Worm (Caenorhabditis elegans) whole organism, young adult: Measurements from ENCODE around the gene atp-5.

ENCODE experiments used
- B0035.1 ChIP-seq: sonication (generic microtip); optimal IDR thresholded peaks from 2 replicates; lab custom pipeline; 2016; ENCODE audit warnings: missing genetic modification characterization, mild to moderate bottlenecking, missing compliant biosample characterization, missing genotype, missing genetic modification reagents
- B0261.1 ChIP-seq: sonication (generic microtip); optimal IDR thresholded peaks from 2 replicates; lab custom pipeline; 2016; ENCODE audit warnings: mild to moderate bottlenecking, missing genetic modification characterization, moderate library complexity, missing compliant biosample characterization
- F22D6.2 ChIP-seq: sonication (generic microtip); optimal IDR thresholded peaks from 2 replicates; lab custom pipeline; 2016; ENCODE audit warnings: mild to moderate bottlenecking, missing genetic modification characterization, missing compliant biosample characterization
- F33H1.4 ChIP-seq: fragments of 200-800 bp; sonication (Bioruptor generic); IDR thresholded peaks from 2 replicates; pipeline ENCODE4 v1.3.6; 2022; ENCODE audit warnings: missing genetic modification reagents, missing genetic modification characterization, missing compliant biosample characterization
- F49E8.2 ChIP-seq: sonication (generic microtip); optimal IDR thresholded peaks from 3 replicates; lab custom pipeline; 2017; ENCODE audit warnings: missing genetic modification characterization, mild to moderate bottlenecking, missing compliant biosample characterization, antibody characterized with exemption, moderate library complexity; ENCODE audit not compliant: insufficient read depth
- F55B11.4 ChIP-seq: sonication (generic microtip); optimal IDR thresholded peaks from 2 replicates; lab custom pipeline; 2016; ENCODE audit warnings: missing compliant biosample characterization, missing genetic modification characterization, borderline replicate concordance; ENCODE audit not compliant: insufficient read depth
- F57C9.4 ChIP-seq: sonication (generic microtip); optimal IDR thresholded peaks from 2 replicates; lab custom pipeline; 2017; ENCODE audit warnings: mild to moderate bottlenecking, missing genetic modification characterization, missing compliant biosample characterization
- K11D2.4 ChIP-seq: fragments of 200-800 bp; sonication (Bioruptor generic); IDR thresholded peaks from 2 replicates; pipeline ENCODE4 v1.3.6; 2022; ENCODE audit warnings: missing genetic modification reagents, missing genetic modification characterization, missing compliant biosample characterization
- Y53F4B.3 ChIP-seq: fragments of 200-800 bp; sonication (Bioruptor generic); IDR thresholded peaks from 2 replicates; pipeline ENCODE4 v1.3.6; 2022; ENCODE audit warnings: missing genetic modification reagents, missing genetic modification characterization, missing compliant biosample characterization
- akir-1 ChIP-seq: fragments of 200-800 bp; sonication (Bioruptor generic); optimal IDR thresholded peaks from 2 replicates; lab custom pipeline; 2018; ENCODE audit warnings: mild to moderate bottlenecking, missing genetic modification characterization, moderate library complexity, missing compliant biosample characterization
- attf-5 ChIP-seq: fragments of 200-800 bp; sonication (Bioruptor generic); optimal IDR thresholded peaks from 2 replicates; lab custom pipeline; 2018; ENCODE audit warnings: mild to moderate bottlenecking, missing genetic modification characterization, missing compliant biosample characterization
- bed-1 ChIP-seq: fragments of 200-800 bp; sonication (Bioruptor generic); IDR thresholded peaks from 2 replicates; pipeline ENCODE4 v1.3.6; 2022; ENCODE audit warnings: missing genetic modification reagents, missing genetic modification characterization, missing compliant biosample characterization
- ceh-58 ChIP-seq: fragments of 200-800 bp; sonication (Bioruptor generic); IDR thresholded peaks from 2 replicates; pipeline ENCODE4 v1.3.6; 2022; ENCODE audit warnings: missing genetic modification characterization, missing compliant biosample characterization
- ceh-79 ChIP-seq: sonication (generic microtip); optimal IDR thresholded peaks from 2 replicates; lab custom pipeline; 2017; ENCODE audit warnings: mild to moderate bottlenecking, missing genetic modification characterization, missing compliant biosample characterization
- chd-7 ChIP-seq: sonication (generic microtip); optimal IDR thresholded peaks from 2 replicates; lab custom pipeline; 2016; ENCODE audit warnings: mild to moderate bottlenecking, missing genetic modification characterization, moderate library complexity, missing compliant biosample characterization
- die-1 ChIP-seq: sonication (generic microtip); optimal IDR thresholded peaks from 2 replicates; lab custom pipeline; 2016; ENCODE audit warnings: missing genotype, mild to moderate bottlenecking, missing genetic modification characterization, missing compliant biosample characterization
- dpl-1 ChIP-seq: fragments of 150-350 bp; optimal IDR thresholded peaks from 2 replicates; lab custom pipeline; 2014; ENCODE audit warnings: missing biosample characterization, missing genetic modification reagents, missing genetic modification characterization
- efl-1 ChIP-seq: fragments of 150-350 bp; optimal IDR thresholded peaks from 2 replicates; lab custom pipeline; 2014; ENCODE audit warnings: missing biosample characterization, missing genetic modification reagents, missing genetic modification characterization
- hmg-20 ChIP-seq: fragments of 200-800 bp; sonication (Bioruptor generic); IDR thresholded peaks from 2 replicates; pipeline ENCODE4 v1.3.6; 2022; ENCODE audit warnings: missing genetic modification reagents, missing genetic modification characterization, missing compliant biosample characterization
- hrde-1 ChIP-seq: sonication (generic microtip); optimal IDR thresholded peaks from 2 replicates; lab custom pipeline; 2016; ENCODE audit warnings: missing genetic modification characterization, mild to moderate bottlenecking, missing compliant biosample characterization, moderate library complexity, missing genotype, missing genetic modification reagents, borderline replicate concordance
- lag-1 ChIP-seq: fragments of 200-800 bp; sonication (Bioruptor generic); IDR thresholded peaks from 2 replicates; pipeline ENCODE4 v1.3.6; 2022; ENCODE audit warnings: missing genetic modification reagents, missing genetic modification characterization, missing compliant biosample characterization
- lin-26 ChIP-seq: fragments of 200-800 bp; sonication (Bioruptor generic); IDR thresholded peaks from 2 replicates; pipeline ENCODE4 v1.3.6; 2022; ENCODE audit warnings: missing genetic modification reagents, missing genetic modification characterization, missing compliant biosample characterization
- lin-35 ChIP-seq, 3 experiments: fragments of 150-350 bp in 2 of 3; sonication (generic microtip) in 1 of 3; optimal IDR thresholded peaks; 2 replicates each; lab custom pipeline; 2014 to 2018; ENCODE audit warnings: missing biosample characterization in 3 of 3, missing genetic modification characterization in 3 of 3, missing genetic modification reagents in 3 of 3
- lin-40 ChIP-seq: sonication (generic microtip); optimal IDR thresholded peaks from 2 replicates; lab custom pipeline; 2016; ENCODE audit warnings: missing genetic modification characterization, mild to moderate bottlenecking, missing compliant biosample characterization, missing genotype, missing genetic modification reagents
- lir-1 ChIP-seq: fragments of 200-800 bp; sonication (Bioruptor generic); conservative IDR thresholded peaks from 2 replicates; pipeline ENCODE4 v1.3.6; 2022; ENCODE audit warnings: missing genetic modification reagents, missing genetic modification characterization, missing compliant biosample characterization
- lsl-1 ChIP-seq: fragments of 200-800 bp; sonication (Bioruptor generic); optimal IDR thresholded peaks from 2 replicates; lab custom pipeline; 2018; ENCODE audit warnings: mild to moderate bottlenecking, missing genetic modification characterization, moderate library complexity, missing compliant biosample characterization
- lsy-27 ChIP-seq: sonication (generic microtip); optimal IDR thresholded peaks from 2 replicates; lab custom pipeline; 2017; ENCODE audit warnings: missing genetic modification characterization, mild to moderate bottlenecking, missing compliant biosample characterization, antibody characterized with exemption, missing genotype, borderline replicate concordance; ENCODE audit not compliant: insufficient read depth
- madf-6 ChIP-seq: fragments of 200-800 bp; sonication (Bioruptor generic); IDR thresholded peaks from 2 replicates; pipeline ENCODE4 v1.3.6; 2022; ENCODE audit warnings: missing genetic modification reagents, missing genetic modification characterization, missing compliant biosample characterization
- mxl-1 ChIP-seq: sonication (generic microtip); optimal IDR thresholded peaks from 2 replicates; lab custom pipeline; 2016; ENCODE audit warnings: missing genetic modification characterization, missing compliant biosample characterization
- nfya-1 ChIP-seq: sonication (generic microtip); optimal IDR thresholded peaks from 2 replicates; lab custom pipeline; 2017; ENCODE audit warnings: antibody characterized with exemption, missing compliant biosample characterization, missing genetic modification characterization, borderline replicate concordance; ENCODE audit not compliant: insufficient read depth
- nhr-120 ChIP-seq: fragments of 200-800 bp; sonication (Bioruptor generic); IDR thresholded peaks from 2 replicates; pipeline ENCODE4 v1.3.6; 2022; ENCODE audit warnings: missing genetic modification characterization, missing compliant biosample characterization
- rcor-1 ChIP-seq: fragments of 200-800 bp; sonication (Bioruptor generic); IDR thresholded peaks from 2 replicates; pipeline ENCODE4 v1.3.6; 2022; ENCODE audit warnings: missing genetic modification reagents, missing genetic modification characterization, missing compliant biosample characterization
- rec-8 ChIP-seq, 2 experiments: sonication (generic microtip); optimal IDR thresholded peaks; 2 replicates each; lab custom pipeline; 2016; ENCODE audit warnings: mild to moderate bottlenecking in 2 of 2, missing genetic modification characterization in 2 of 2, missing genetic modification reagents in 2 of 2, missing genotype in 2 of 2, missing biosample characterization in 1 of 2, missing compliant biosample characterization in 1 of 2, moderate library complexity in 1 of 2
- snpc-1.1 ChIP-seq: sonication (generic microtip); optimal IDR thresholded peaks from 2 replicates; lab custom pipeline; 2017; ENCODE audit warnings: missing genetic modification characterization, mild to moderate bottlenecking, missing compliant biosample characterization, antibody characterized with exemption, moderate library complexity, missing genotype, missing genetic modification reagents; ENCODE audit not compliant: insufficient read depth
- ztf-6 ChIP-seq: fragments of 200-800 bp; sonication (Bioruptor generic); IDR thresholded peaks from 2 replicates; pipeline ENCODE4 v1.3.6; 2022; ENCODE audit warnings: missing genetic modification reagents, missing genetic modification characterization, missing compliant biosample characterization

The atp-5 gene

DNA sequence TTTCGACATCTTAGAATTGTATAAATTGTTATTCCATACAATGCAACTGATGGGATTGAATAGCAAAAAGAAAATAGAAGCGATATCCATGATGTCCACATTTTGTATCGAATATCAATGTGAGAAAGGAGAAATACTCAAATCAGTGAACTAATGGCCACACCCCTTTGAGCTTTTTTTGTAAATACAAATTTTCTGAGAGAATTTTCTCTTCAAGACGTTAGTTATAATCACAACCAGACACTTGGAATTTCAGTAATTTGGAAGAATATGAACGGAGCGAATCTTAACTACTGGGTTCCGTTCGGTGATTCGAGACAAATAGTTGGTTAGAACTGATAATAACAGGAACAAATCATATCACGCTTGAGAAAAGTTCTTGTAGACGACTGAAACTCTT lies 38.1 kb upstream of the atp-5 start, which contains the start of gene srg-41 (continued):
- no peak for TF ChIP-seq F55B11.4 (tag; lab: Kevin White, UChicago)

DNA sequence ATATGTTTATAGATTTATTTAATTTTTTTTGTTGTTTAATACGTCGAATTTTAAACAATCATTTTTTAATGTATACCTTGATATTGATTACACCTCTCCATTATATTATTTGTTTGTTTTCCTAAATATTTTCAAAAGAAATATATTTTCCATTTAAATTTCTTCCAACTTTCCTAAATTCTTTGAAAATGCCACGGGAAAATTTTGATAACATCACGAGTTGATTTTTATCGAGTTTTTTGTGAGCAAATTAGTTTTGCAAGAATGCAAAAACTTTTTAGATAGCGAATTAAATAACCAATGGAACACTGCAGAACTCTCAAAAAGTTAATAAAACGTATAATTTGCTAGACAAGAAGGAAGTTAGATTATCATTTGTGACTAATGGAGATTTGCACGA lies 34.3 kb upstream of the atp-5 start, which contains the start of gene srg-42:
TSS of gene srg-42 (minus strand) at position 101 of the 400 bp plus-strand sequence.
- TF ChIP-seq rcor-1, result no peak
- TF ChIP-seq lin-26, result no peak
- no peak for TF ChIP-seq efl-1 (GFP tag; lab: Kevin White, UChicago)
- TF ChIP-seq Y53F4B.3 (GFP tag; lab: Robert Waterston, UW), result no peak
- no peak for TF ChIP-seq hrde-1 (tag; lab: Kevin White, UChicago)
- TF ChIP-seq ceh-79, result no peak
- TF ChIP-seq F22D6.2 (tag; lab: Kevin White, UChicago), result no peak
- no peak for TF ChIP-seq nfya-1 (tag; lab: Kevin White, UChicago)
- no peak for TF ChIP-seq dpl-1 (GFP tag; lab: Kevin White, UChicago)
- TF ChIP-seq chd-7 (tag; lab: Kevin White, UChicago), result no peak
- no peak for TF ChIP-seq die-1 (tag; lab: Kevin White, UChicago)
- no peak for TF ChIP-seq B0035.1 (tag; lab: Kevin White, UChicago)
- TF ChIP-seq lir-1 (GFP tag; lab: Robert Waterston, UW), result no peak
- no peak for TF ChIP-seq akir-1 (GFP tag; lab: Kevin White, UChicago)
- TF ChIP-seq rec-8 (tag; optimal IDR thresholded peaks at IDR 0.05; lab: Kevin White, UChicago), result no peak
- no peak for TF ChIP-seq hmg-20 (GFP tag; lab: Robert Waterston, UW)
- no peak for TF ChIP-seq lin-40 (tag; lab: Kevin White, UChicago)

DNA sequence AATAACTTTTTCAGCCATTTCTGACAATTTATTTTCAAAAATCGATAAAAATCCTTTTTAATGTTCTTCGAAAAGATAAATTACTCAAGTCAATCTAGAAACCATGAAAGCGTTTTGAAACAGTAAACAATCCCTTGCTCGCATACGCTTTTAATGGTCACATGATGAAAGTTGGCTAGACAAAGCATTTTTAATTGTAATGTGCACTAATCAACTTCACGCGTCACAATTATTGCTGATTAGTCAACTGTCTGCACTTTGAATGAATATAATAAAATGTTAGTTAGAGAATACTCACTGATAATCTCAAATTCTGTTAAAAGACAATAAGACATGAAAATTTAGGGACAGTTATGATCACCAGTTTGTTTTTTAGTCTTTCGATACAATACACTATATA lies 32.9 kb upstream of the atp-5 start:
- TF ChIP-seq Y53F4B.3 (GFP tag; lab: Robert Waterston, UW), result no peak
- no peak for TF ChIP-seq F49E8.2 (tag; lab: Kevin White, UChicago)
- no peak for TF ChIP-seq nfya-1 (tag; lab: Kevin White, UChicago)
- no peak for TF ChIP-seq mxl-1 (tag; lab: Kevin White, UChicago)
- no peak for TF ChIP-seq lsy-27 (tag; lab: Kevin White, UChicago)
- TF ChIP-seq nhr-120, result no peak
- no peak for TF ChIP-seq lin-35 (GFP tag; optimal IDR thresholded peaks at IDR 0.05; lab: Kevin White, UChicago)
- no peak for TF ChIP-seq ceh-58 (GFP tag; lab: Robert Waterston, UW)
- TF ChIP-seq F57C9.4 (tag; lab: Kevin White, UChicago), result no peak
- no peak for TF ChIP-seq madf-6 (GFP tag; lab: Robert Waterston, UW)

ce11 chrV:11155553-11155952 lies 31.9 kb upstream of the atp-5 start, which contains the start of gene srg-38:
TSS of gene srg-38 (minus strand) at chrV:11155653.
- TF ChIP-seq attf-5 (GFP tag; lab: Kevin White, UChicago), result no peak
- no peak for TF ChIP-seq lag-1 (GFP tag; lab: Robert Waterston, UW)
- no peak for TF ChIP-seq ztf-6 (GFP tag; lab: Robert Waterston, UW)
- no peak for TF ChIP-seq mxl-1 (tag; lab: Kevin White, UChicago)
- no peak for TF ChIP-seq B0261.1 (tag; lab: Kevin White, UChicago)
- no peak for TF ChIP-seq snpc-1.1 (tag; lab: Kevin White, UChicago)
- TF ChIP-seq K11D2.4 (GFP tag; lab: Robert Waterston, UW), result no peak
- no peak for TF ChIP-seq lin-40 (tag; lab: Kevin White, UChicago)
- no peak for TF ChIP-seq lsl-1 (GFP tag; lab: Kevin White, UChicago)
- no peak for TF ChIP-seq bed-1 (GFP tag; lab: Robert Waterston, UW)
- no peak for TF ChIP-seq F33H1.4
